Worm (Caenorhabditis elegans) whole organism, late embryonic: ENCODE data around the gene gasr-8.
A peak's percentile ranks its signal among the peaks of the same experiment; 100 is the strongest.

Experiments
- C38D4.7 ChIP-seq: fragments of 200-800 bp; sonication (Bioruptor generic); optimal IDR thresholded peaks from 2 replicates; lab custom pipeline; 2018; ENCODE audit warnings: mild to moderate bottlenecking, missing genetic modification characterization, moderate library complexity, missing compliant biosample characterization
- F13H6.1 ChIP-seq: sonication (generic microtip); optimal IDR thresholded peaks from 2 replicates; lab custom pipeline; 2016; ENCODE audit warnings: missing genetic modification characterization, missing compliant biosample characterization
- K02D7.2 ChIP-seq: sonication (generic microtip); optimal IDR thresholded peaks from 2 replicates; lab custom pipeline; 2017; ENCODE audit warnings: mild to moderate bottlenecking, missing genetic modification characterization, missing compliant biosample characterization
- T23F11.4 ChIP-seq: fragments of 200-800 bp; sonication (Bioruptor generic); optimal IDR thresholded peaks from 2 replicates; lab custom pipeline; 2018; ENCODE audit warnings: mild to moderate bottlenecking, missing genetic modification characterization, missing compliant biosample characterization
- Y22D7AL.16 ChIP-seq: sonication (generic microtip); optimal IDR thresholded peaks from 2 replicates; lab custom pipeline; 2016; ENCODE audit warnings: missing genetic modification characterization, missing compliant biosample characterization
- ahr-1 ChIP-seq: sonication (generic microtip); optimal IDR thresholded peaks from 2 replicates; lab custom pipeline; 2016; ENCODE audit warnings: missing genetic modification characterization, missing compliant biosample characterization
- ama-1 ChIP-seq: fragments of 150-350 bp; optimal IDR thresholded peaks from 2 replicates; lab custom pipeline; 2014
- ceh-14 ChIP-seq: sonication (generic microtip); optimal IDR thresholded peaks from 2 replicates; lab custom pipeline; 2016; ENCODE audit warnings: missing genotype, missing genetic modification characterization, missing compliant biosample characterization
- ceh-19 ChIP-seq: fragments of 200-800 bp; sonication (Bioruptor generic); optimal IDR thresholded peaks from 2 replicates; lab custom pipeline; 2018; ENCODE audit warnings: mild to moderate bottlenecking, missing genetic modification characterization, missing compliant biosample characterization
- ceh-2 ChIP-seq: sonication (generic microtip); optimal IDR thresholded peaks from 2 replicates; lab custom pipeline; 2016; ENCODE audit warnings: missing genotype, missing genetic modification characterization, missing compliant biosample characterization
- ceh-22 ChIP-seq: sonication (generic microtip); optimal IDR thresholded peaks from 2 replicates; lab custom pipeline; 2017; ENCODE audit warnings: missing biosample characterization, missing genetic modification characterization
- ceh-24 ChIP-seq: sonication (generic microtip); optimal IDR thresholded peaks from 2 replicates; lab custom pipeline; 2016; ENCODE audit warnings: mild to moderate bottlenecking, missing genetic modification characterization, missing compliant biosample characterization
- ceh-31 ChIP-seq: sonication (generic microtip); optimal IDR thresholded peaks from 2 replicates; lab custom pipeline; 2016; ENCODE audit warnings: missing genetic modification characterization, missing compliant biosample characterization
- ceh-34 ChIP-seq: sonication (generic microtip); optimal IDR thresholded peaks from 2 replicates; lab custom pipeline; 2016; ENCODE audit warnings: mild to moderate bottlenecking, missing genetic modification characterization, missing compliant biosample characterization
- ceh-45 ChIP-seq: fragments of 200-800 bp; sonication (Bioruptor generic); IDR thresholded peaks from 2 replicates; pipeline ENCODE4 v1.3.6; 2022; ENCODE audit warnings: missing genetic modification reagents, missing genetic modification characterization, missing compliant biosample characterization
- ceh-48 ChIP-seq: sonication (generic microtip); optimal IDR thresholded peaks from 2 replicates; lab custom pipeline; 2016; ENCODE audit warnings: missing genetic modification characterization, inconsistent platforms, missing compliant biosample characterization
- che-1 ChIP-seq: sonication (generic microtip); optimal IDR thresholded peaks from 2 replicates; lab custom pipeline; 2016; ENCODE audit warnings: mild to moderate bottlenecking, missing genetic modification characterization, missing compliant biosample characterization
- dmd-4 ChIP-seq: sonication (generic microtip); optimal IDR thresholded peaks from 2 replicates; lab custom pipeline; 2016; ENCODE audit warnings: borderline replicate concordance, missing genetic modification characterization, missing compliant biosample characterization
- dve-1 ChIP-seq: sonication (generic microtip); optimal IDR thresholded peaks from 2 replicates; lab custom pipeline; 2017; ENCODE audit warnings: antibody characterized with exemption, mild to moderate bottlenecking, missing genetic modification characterization, missing compliant biosample characterization
- elt-2 ChIP-seq: sonication (generic microtip); optimal IDR thresholded peaks from 2 replicates; lab custom pipeline; 2016; ENCODE audit warnings: missing genetic modification reagents, missing genetic modification characterization, missing compliant biosample characterization
- elt-4 ChIP-seq: sonication (generic microtip); optimal IDR thresholded peaks from 2 replicates; lab custom pipeline; 2016; ENCODE audit warnings: missing genetic modification characterization, missing compliant biosample characterization
- ets-4 ChIP-seq: sonication (generic microtip); optimal IDR thresholded peaks from 2 replicates; lab custom pipeline; 2016; ENCODE audit warnings: missing genetic modification characterization, missing compliant biosample characterization
- fax-1 ChIP-seq: sonication (generic microtip); optimal IDR thresholded peaks from 2 replicates; lab custom pipeline; 2016; ENCODE audit warnings: missing genotype, missing genetic modification characterization, missing compliant biosample characterization
- fkh-10 ChIP-seq: fragments of 150-350 bp; optimal IDR thresholded peaks from 2 replicates; lab custom pipeline; 2014; ENCODE audit warnings: missing biosample characterization, missing genetic modification reagents, missing genetic modification characterization
- fkh-6 ChIP-seq: sonication (generic microtip); optimal IDR thresholded peaks from 2 replicates; lab custom pipeline; 2016; ENCODE audit warnings: missing genetic modification characterization, missing compliant biosample characterization
- hlh-13 ChIP-seq: fragments of 200-800 bp; sonication (Bioruptor generic); optimal IDR thresholded peaks from 2 replicates; lab custom pipeline; 2018; ENCODE audit warnings: mild to moderate bottlenecking, missing genetic modification characterization, missing compliant biosample characterization
- hlh-15 ChIP-seq: sonication (generic microtip); optimal IDR thresholded peaks from 2 replicates; lab custom pipeline; 2016; ENCODE audit warnings: missing genetic modification characterization, missing compliant biosample characterization
- hlh-30 ChIP-seq: sonication (generic microtip); optimal IDR thresholded peaks from 2 replicates; lab custom pipeline; 2017; ENCODE audit warnings: antibody characterized with exemption, missing genetic modification characterization, missing compliant biosample characterization; ENCODE audit not compliant: insufficient read depth
- hlh-8 ChIP-seq: sonication (generic microtip); optimal IDR thresholded peaks from 2 replicates; lab custom pipeline; 2016; ENCODE audit warnings: missing genotype, missing genetic modification characterization, missing compliant biosample characterization
- lim-6 ChIP-seq: sonication (generic microtip); optimal IDR thresholded peaks from 2 replicates; lab custom pipeline; 2016; ENCODE audit warnings: missing genetic modification characterization, missing compliant biosample characterization
- madf-2 ChIP-seq: sonication (generic microtip); optimal IDR thresholded peaks from 2 replicates; lab custom pipeline; 2017; ENCODE audit warnings: missing genetic modification characterization, missing compliant biosample characterization
- nhr-11 ChIP-seq: fragments of 150-350 bp; optimal IDR thresholded peaks from 2 replicates; lab custom pipeline; 2014; ENCODE audit warnings: missing biosample characterization, missing genetic modification characterization
- nhr-232 ChIP-seq: sonication (generic microtip); optimal IDR thresholded peaks from 2 replicates; lab custom pipeline; 2016; ENCODE audit warnings: missing genetic modification characterization, missing compliant biosample characterization
- npax-4 ChIP-seq: sonication (generic microtip); optimal IDR thresholded peaks from 2 replicates; lab custom pipeline; 2016; ENCODE audit warnings: missing genetic modification characterization, missing compliant biosample characterization
- odd-2 ChIP-seq: sonication (generic microtip); optimal IDR thresholded peaks from 2 replicates; lab custom pipeline; 2017; ENCODE audit warnings: antibody characterized with exemption, mild to moderate bottlenecking, missing genetic modification characterization, missing compliant biosample characterization
- pag-3 ChIP-seq: sonication (generic microtip); optimal IDR thresholded peaks from 2 replicates; lab custom pipeline; 2016; ENCODE audit warnings: missing compliant biosample characterization, missing genetic modification characterization, borderline replicate concordance
- pat-9 ChIP-seq: fragments of 200-800 bp; sonication (Bioruptor generic); optimal IDR thresholded peaks from 2 replicates; lab custom pipeline; 2018; ENCODE audit warnings: mild to moderate bottlenecking, missing genetic modification characterization, moderate library complexity, missing compliant biosample characterization
- pax-1 ChIP-seq: fragments of 150-350 bp; optimal IDR thresholded peaks from 2 replicates; lab custom pipeline; 2014; ENCODE audit warnings: missing biosample characterization, missing genetic modification characterization
- pha-2 ChIP-seq: sonication (generic microtip); optimal IDR thresholded peaks from 2 replicates; lab custom pipeline; 2017; ENCODE audit warnings: mild to moderate bottlenecking, missing genetic modification characterization, missing compliant biosample characterization
- pros-1 ChIP-seq: fragments of 150-350 bp; optimal IDR thresholded peaks from 2 replicates; lab custom pipeline; 2014; ENCODE audit warnings: missing biosample characterization, missing genetic modification reagents, missing genetic modification characterization
- ref-2 ChIP-seq: sonication (generic microtip); optimal IDR thresholded peaks from 2 replicates; lab custom pipeline; 2016; ENCODE audit warnings: missing genetic modification characterization, missing compliant biosample characterization
- rnt-1 ChIP-seq: sonication (generic microtip); optimal IDR thresholded peaks from 2 replicates; lab custom pipeline; 2016; ENCODE audit warnings: missing genetic modification characterization, missing compliant biosample characterization
- sdc-2 ChIP-seq: sonication (generic microtip); optimal IDR thresholded peaks from 2 replicates; lab custom pipeline; 2016; ENCODE audit warnings: missing genotype, missing genetic modification characterization, missing compliant biosample characterization
- sox-2 ChIP-seq: fragments of 200-800 bp; sonication (Bioruptor generic); IDR thresholded peaks from 2 replicates; pipeline ENCODE4 v1.3.6; 2022; ENCODE audit warnings: missing genetic modification reagents, missing genetic modification characterization, missing compliant biosample characterization
- sox-4 ChIP-seq: sonication (generic microtip); optimal IDR thresholded peaks from 2 replicates; lab custom pipeline; 2017; ENCODE audit warnings: mild to moderate bottlenecking, missing genetic modification characterization, inconsistent platforms, missing compliant biosample characterization
- syd-9 ChIP-seq: sonication (generic microtip); optimal IDR thresholded peaks from 2 replicates; lab custom pipeline; 2016; ENCODE audit warnings: mild to moderate bottlenecking, missing genetic modification characterization, moderate library complexity, missing compliant biosample characterization
- tbx-2 ChIP-seq: sonication (generic microtip); optimal IDR thresholded peaks from 2 replicates; lab custom pipeline; 2016; ENCODE audit warnings: missing genetic modification characterization, missing compliant biosample characterization
- tbx-7 ChIP-seq: sonication (generic microtip); optimal IDR thresholded peaks from 2 replicates; lab custom pipeline; 2016; ENCODE audit warnings: missing genotype, missing genetic modification characterization, missing compliant biosample characterization
- ttx-3 ChIP-seq: sonication (generic microtip); optimal IDR thresholded peaks from 2 replicates; lab custom pipeline; 2016; ENCODE audit warnings: missing genetic modification reagents, missing genetic modification characterization, missing compliant biosample characterization
- unc-55 ChIP-seq: sonication (generic microtip); optimal IDR thresholded peaks from 2 replicates; lab custom pipeline; 2017; ENCODE audit warnings: missing biosample characterization, missing genetic modification reagents, missing genetic modification characterization
- unc-86 ChIP-seq: sonication (generic microtip); optimal IDR thresholded peaks from 2 replicates; lab custom pipeline; 2016; ENCODE audit warnings: missing genetic modification characterization, missing compliant biosample characterization
- zip-5 ChIP-seq: sonication (generic microtip); optimal IDR thresholded peaks from 2 replicates; lab custom pipeline; 2016; ENCODE audit warnings: missing genetic modification characterization, missing compliant biosample characterization
- ztf-16 ChIP-seq: sonication (generic microtip); optimal IDR thresholded peaks from 2 replicates; lab custom pipeline; 2017; ENCODE audit warnings: missing genetic modification characterization, missing compliant biosample characterization

gasr-8 gene

DNA sequence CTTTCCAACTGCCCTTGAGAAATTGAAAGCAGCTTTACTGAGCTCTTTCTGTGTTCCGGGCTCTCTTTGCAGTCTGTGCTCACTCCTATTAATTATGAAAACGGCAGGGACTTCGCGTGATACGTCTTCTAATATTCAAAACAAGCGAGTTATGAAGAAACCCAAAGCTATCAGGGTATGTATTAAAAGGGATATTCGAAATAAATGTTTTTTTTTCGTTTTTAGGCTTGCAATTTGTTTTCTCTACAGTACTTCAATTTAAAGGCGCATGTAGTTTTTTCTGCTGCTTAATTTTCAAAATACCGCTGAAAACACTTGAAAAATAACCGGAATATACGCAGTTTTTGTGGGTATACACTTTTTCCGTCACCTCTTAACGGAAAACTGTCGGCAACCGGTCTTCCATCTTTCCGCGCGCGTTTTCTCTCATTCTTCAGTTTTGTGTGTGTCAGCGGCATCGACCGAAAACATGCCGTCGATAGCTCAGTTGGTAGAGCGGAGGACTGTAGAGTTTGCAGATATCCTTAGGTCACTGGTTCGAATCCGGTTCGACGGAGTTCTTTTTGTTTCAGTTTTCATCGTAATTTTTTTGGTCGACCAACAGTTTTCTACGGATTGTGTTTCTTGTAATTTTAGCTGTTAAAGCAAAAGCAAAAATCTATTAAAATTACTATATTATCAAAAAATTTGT is at the start of gene gasr-8:
gasr-8 (plus strand) TSS at position 51 of the 691 bp plus-strand sequence.
- TF ChIP-seq ref-2 (tag; lab: Kevin White, UChicago) (no peak), ttx-3 (tag; lab: Kevin White, UChicago) (no peak), ceh-31 (tag; lab: Kevin White, UChicago) (no peak), dve-1 (tag; lab: Kevin White, UChicago) (no peak), hlh-15 (tag; lab: Kevin White, UChicago) (peak; percentile 36), hlh-8 (tag; lab: Kevin White, UChicago) (no peak), tbx-7 (tag; lab: Kevin White, UChicago) (no peak), fkh-10 (GFP tag; lab: Kevin White, UChicago) (no peak), elt-2 (tag; lab: Kevin White, UChicago) (peak; percentile 57), pros-1 (no peak), ceh-14 (no peak), che-1 (tag; lab: Kevin White, UChicago) (peak; percentile 57), sox-4 (tag; lab: Kevin White, UChicago) (peak; percentile 9), ceh-48 (tag; lab: Kevin White, UChicago) (peak; percentile 15), nhr-232 (tag; lab: Kevin White, UChicago) (no peak), F13H6.1 (tag; lab: Kevin White, UChicago) (no peak), K02D7.2 (peak; percentile 13), elt-4 (tag; lab: Kevin White, UChicago) (no peak), madf-2 (tag; lab: Kevin White, UChicago) (no peak), nhr-11 (tag; lab: Kevin White, UChicago) (no peak), pha-2 (tag; lab: Kevin White, UChicago) (no peak), T23F11.4 (no peak), ets-4 (no peak), fkh-6 (tag; lab: Kevin White, UChicago) (no peak), ztf-16 (tag; lab: Kevin White, UChicago) (peak; percentile 3), ceh-24 (tag; lab: Kevin White, UChicago) (no peak), Y22D7AL.16 (tag; lab: Kevin White, UChicago) (no peak), syd-9 (tag; lab: Kevin White, UChicago) (no peak), npax-4 (tag; lab: Kevin White, UChicago) (no peak), pat-9 (tag; lab: Kevin White, UChicago) (peak; percentile 48), unc-55 (GFP tag; lab: Kevin White, UChicago) (no peak), dmd-4 (tag; lab: Kevin White, UChicago) (peak; percentile 49), ahr-1 (no peak), ceh-19 (GFP tag; lab: Kevin White, UChicago) (peak; percentile 33), pax-1 (tag; lab: Kevin White, UChicago) (no peak), unc-86 (tag; lab: Kevin White, UChicago) (no peak), sox-2 (GFP tag; lab: Robert Waterston, UW) (no peak), pag-3 (no peak), zip-5 (no peak), ceh-45 (GFP tag; lab: Robert Waterston, UW) (no peak), fax-1 (tag; lab: Kevin White, UChicago) (peak; percentile 15), ceh-2 (tag; lab: Kevin White, UChicago) (no peak), C38D4.7 (GFP tag; lab: Kevin White, UChicago) (peak; percentile 22), tbx-2 (no peak), rnt-1 (tag; lab: Kevin White, UChicago) (no peak), sdc-2 (no peak), ceh-34 (tag; lab: Kevin White, UChicago) (no peak), lim-6 (tag; lab: Kevin White, UChicago) (no peak), hlh-13 (GFP tag; lab: Kevin White, UChicago) (no peak), odd-2 (tag; lab: Kevin White, UChicago) (no peak), ama-1 (lab: Kevin White, UChicago) (no peak), hlh-30 (no peak), ceh-22 (tag; lab: Kevin White, UChicago) (no peak)
